Worm (Caenorhabditis elegans) whole organism, L3 larva: Measurements from ENCODE around the gene mdt-11.

Experiments
- ceh-9 ChIP-seq: sonication (generic microtip); optimal IDR thresholded peaks from 2 replicates; lab custom pipeline; 2018; ENCODE audit warnings: missing biosample characterization, missing genetic modification characterization
- egl-27 ChIP-seq: sonication (generic microtip); optimal IDR thresholded peaks from 4 replicates; lab custom pipeline; 2017; ENCODE audit warnings: missing biosample characterization, missing genetic modification reagents, missing genetic modification characterization
- elt-2 ChIP-seq: sonication (generic microtip); optimal IDR thresholded peaks from 2 replicates; lab custom pipeline; 2016; ENCODE audit warnings: missing genetic modification reagents, mild to moderate bottlenecking, missing genetic modification characterization, missing compliant biosample characterization
- elt-3 ChIP-seq, 3 experiments: fragments of 150-350 bp in 1 of 3; sonication (generic microtip) in 2 of 3; optimal IDR thresholded peaks; 2 replicates in 2 of 3; 4 replicates in 1 of 3; lab custom pipeline; 2014 to 2017; ENCODE audit warnings: missing biosample characterization in 3 of 3, missing genetic modification characterization in 3 of 3
- fkh-2 ChIP-seq: fragments of 150-350 bp; optimal IDR thresholded peaks from 2 replicates; lab custom pipeline; 2014; ENCODE audit warnings: missing biosample characterization, missing genetic modification reagents, missing genetic modification characterization
- lin-39 ChIP-seq: fragments of 150-350 bp; optimal IDR thresholded peaks from 2 replicates; lab custom pipeline; 2018; ENCODE audit warnings: missing biosample characterization, missing genetic modification reagents, missing genetic modification characterization
- nhr-28 ChIP-seq: fragments of 150-350 bp; optimal IDR thresholded peaks from 2 replicates; lab custom pipeline; 2014; ENCODE audit warnings: missing biosample characterization, missing genetic modification characterization
- pha-4 ChIP-seq: fragments of 150-350 bp; optimal IDR thresholded peaks from 2 replicates; lab custom pipeline; 2014; ENCODE audit warnings: missing biosample characterization, missing genetic modification reagents, missing genetic modification characterization
- unc-62 ChIP-seq: fragments of 150-350 bp; sonication (generic microtip); optimal IDR thresholded peaks from 4 replicates; lab custom pipeline; 2014; ENCODE audit warnings: missing biosample characterization, missing genetic modification reagents, missing genetic modification characterization

- no peak for TF ChIP-seq pha-4 (tag; lab: Kevin White, UChicago)
- no peak for TF ChIP-seq nhr-28
- no peak for TF ChIP-seq fkh-2 (tag; lab: Kevin White, UChicago)
- no peak for TF ChIP-seq unc-62
- TF ChIP-seq ceh-9 (tag; lab: Kevin White, UChicago) = no peak
- no peak for TF ChIP-seq elt-3 (tag; optimal IDR thresholded peaks at IDR 0.05; lab: Kevin White, UChicago)
- TF ChIP-seq egl-27 (tag; lab: Kevin White, UChicago) = no peak
- no peak for TF ChIP-seq elt-2 (tag; lab: Kevin White, UChicago)
- TF ChIP-seq lin-39 (tag; lab: Kevin White, UChicago) = no peak
Observed at ce11 chrIII:5004621-5005020, 16.4 kb upstream of the mdt-11 start, which contains the start of gene R144.6.
